Worm (Caenorhabditis elegans): ENCODE results near the gene R160.14.

ce11 chrX:4362522-4362921, 9.4 kb downstream of the R160.14 start, which contains the start of gene F14H12.7:
- TF ChIP-seq lsy-2 (tag; optimal IDR thresholded peaks at IDR 0.05) (no peak), snpc-4 (tag; optimal IDR thresholded peaks at IDR 0.05) (no peak), tbx-8 (GFP tag; optimal IDR thresholded peaks at IDR 0.05) (no peak), unc-39 (tag; optimal IDR thresholded peaks at IDR 0.05) (no peak), ces-1 (GFP tag; optimal IDR thresholded peaks at IDR 0.05) (no peak), hlh-1 (tag; optimal IDR thresholded peaks at IDR 0.05) (no peak), mep-1 (tag; optimal IDR thresholded peaks at IDR 0.05) (no peak), flh-1 (GFP tag; optimal IDR thresholded peaks at IDR 0.05) (no peak), nhr-237 (tag; optimal IDR thresholded peaks at IDR 0.05) (no peak), ztf-11 (tag; optimal IDR thresholded peaks at IDR 0.05) (no peak), blmp-1 (tag; optimal IDR thresholded peaks at IDR 0.05) (no peak), drap-1 (GFP tag; optimal IDR thresholded peaks at IDR 0.05) (no peak), elt-1 (tag; optimal IDR thresholded peaks at IDR 0.05; ENCODE audit: borderline replicate concordance, insufficient read depth) (no peak)

Data from whole organism, mixed stage, embryonic.